Worm (Caenorhabditis elegans): Measurements from ENCODE around the gene fbxb-15.

DNA sequence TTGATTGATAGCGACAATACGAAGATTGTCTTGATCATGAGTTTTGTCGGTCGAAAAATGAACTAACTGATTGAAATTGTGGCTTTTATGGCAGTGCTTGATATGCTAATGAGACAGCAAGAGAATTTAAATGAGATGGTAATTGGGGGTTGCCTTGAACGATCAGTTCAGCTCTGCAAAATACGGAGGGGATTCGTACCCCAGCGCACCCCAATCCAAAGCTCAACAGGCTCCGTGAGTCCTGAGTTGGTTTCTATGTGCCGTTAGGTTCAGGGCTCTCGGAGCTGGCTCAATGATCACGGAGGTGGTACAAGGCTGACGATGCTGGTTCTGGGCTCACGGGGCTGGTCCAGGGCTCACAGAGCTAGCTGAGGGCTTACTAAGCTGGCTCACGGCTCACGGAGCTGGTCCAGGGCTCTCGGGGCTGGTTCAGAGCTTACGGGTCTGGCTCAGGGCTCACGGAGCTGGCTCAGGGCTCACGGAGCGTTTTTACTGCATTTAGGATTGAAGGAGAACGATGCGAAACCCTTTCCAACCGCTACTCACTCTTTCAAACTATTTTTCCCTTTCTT is 8.4 kb downstream of the fbxb-15 start, which contains the start of gene ZC204.6:
- no peak for TF ChIP-seq ama-1 (optimal IDR thresholded peaks at IDR 0.05)
- no peak for TF ChIP-seq tbx-11 (GFP tag; IDR thresholded peaks at IDR 0.05)
- TF ChIP-seq ceh-13 (GFP tag; optimal IDR thresholded peaks at IDR 0.05) = no peak
- TF ChIP-seq pes-1 (GFP tag; IDR thresholded peaks at IDR 0.05) = no peak

Measured in whole organism, early embryonic.